Worm (Caenorhabditis elegans): ENCODE measurements around the gene C14A4.8.

ce11 chrII:10605512-10605911 lies 7.6 kb upstream of the C14A4.8 start, which contains the start of gene taf-13:
- TF ChIP-seq ZK337.2 (GFP tag; IDR thresholded peaks at IDR 0.05) (no peak), ces-1 (GFP tag; optimal IDR thresholded peaks at IDR 0.05) (no peak)

All from whole organism, L4 larva.